Fruit fly (Drosophila melanogaster) whole organism, prepupa: ENCODE data around the gene IntS14.
A peak's percentile ranks its signal among the peaks of the same experiment; 100 is the strongest.

ENCODE experiments used
- Blimp-1 ChIP-seq: fragments of 200-800 bp; sonication (Bioruptor generic); optimal IDR thresholded peaks from 3 replicates; lab custom pipeline; 2017; ENCODE audit warnings: missing biosample characterization, missing genetic modification characterization, mild to moderate bottlenecking, moderate library complexity, missing genetic modification reagents
- CG10631 ChIP-seq: fragments of 200-800 bp; sonication (Bioruptor generic); optimal IDR thresholded peaks from 2 replicates; lab custom pipeline; 2016; ENCODE audit warnings: missing biosample characterization, missing genetic modification characterization
- CG10669 ChIP-seq: fragments of 200-800 bp; sonication (Bioruptor generic); optimal IDR thresholded peaks from 3 replicates; lab custom pipeline; 2018; ENCODE audit warnings: missing biosample characterization, mild to moderate bottlenecking, missing genetic modification characterization, moderate library complexity
- CG11294 ChIP-seq: fragments of 200-800 bp; sonication (Bioruptor generic); IDR thresholded peaks from 2 replicates; pipeline ENCODE4 v1.3.6; 2022; ENCODE audit warnings: missing biosample characterization, missing genetic modification characterization
- CG11902 ChIP-seq: fragments of 200-800 bp; sonication (Bioruptor generic); optimal IDR thresholded peaks from 3 replicates; lab custom pipeline; 2016; ENCODE audit warnings: missing biosample characterization, missing genetic modification characterization
- CG15336 ChIP-seq: fragments of 200-800 bp; sonication (Bioruptor generic); IDR thresholded peaks from 2 replicates; pipeline ENCODE4 v1.3.6; 2022; ENCODE audit warnings: missing biosample characterization, missing genetic modification characterization
- CG1621 ChIP-seq: fragments of 200-800 bp; sonication (Bioruptor generic); optimal IDR thresholded peaks from 3 replicates; lab custom pipeline; 2018; ENCODE audit warnings: missing biosample characterization, mild to moderate bottlenecking, missing genetic modification characterization
- CG31627 ChIP-seq: fragments of 200-800 bp; sonication (Bioruptor generic); optimal IDR thresholded peaks from 3 replicates; lab custom pipeline; 2016; ENCODE audit warnings: missing biosample characterization, missing genetic modification characterization
- CG32006 ChIP-seq: fragments of 200-800 bp; sonication (Bioruptor generic); optimal IDR thresholded peaks from 3 replicates; lab custom pipeline; 2017; ENCODE audit warnings: missing biosample characterization, mild to moderate bottlenecking, missing genetic modification characterization
- CG3919 ChIP-seq: fragments of 200-800 bp; sonication (Bioruptor generic); optimal IDR thresholded peaks from 3 replicates; lab custom pipeline; 2016; ENCODE audit warnings: missing biosample characterization, missing genetic modification characterization
- CG4318 ChIP-seq: fragments of 200-800 bp; sonication (Bioruptor generic); optimal IDR thresholded peaks from 3 replicates; lab custom pipeline; 2017; ENCODE audit warnings: missing biosample characterization, mild to moderate bottlenecking, missing genetic modification characterization
- CG6163 ChIP-seq: fragments of 200-800 bp; sonication (Bioruptor generic); IDR thresholded peaks from 3 replicates; pipeline ENCODE4 v1.3.6; 2022; ENCODE audit warnings: missing biosample characterization, missing genetic modification characterization
- CG6276 ChIP-seq: fragments of 200-800 bp; sonication (Bioruptor generic); optimal IDR thresholded peaks from 2 replicates; lab custom pipeline; 2017; ENCODE audit warnings: missing biosample characterization, mild to moderate bottlenecking, missing genetic modification characterization
- CG6792 ChIP-seq: fragments of 200-800 bp; sonication (Bioruptor generic); optimal IDR thresholded peaks from 3 replicates; lab custom pipeline; 2016; ENCODE audit warnings: missing biosample characterization, missing genetic modification characterization
- CG6808 ChIP-seq: fragments of 200-800 bp; sonication (Bioruptor generic); optimal IDR thresholded peaks from 3 replicates; lab custom pipeline; 2017; ENCODE audit warnings: missing biosample characterization, missing genetic modification characterization, mild to moderate bottlenecking, moderate library complexity, missing genetic modification reagents
- CG6854 ChIP-seq: fragments of 200-800 bp; sonication (Bioruptor generic); optimal IDR thresholded peaks from 2 replicates; lab custom pipeline; 2017; ENCODE audit warnings: missing biosample characterization, mild to moderate bottlenecking, missing genetic modification characterization
- CG7368 ChIP-seq: fragments of 200-800 bp; sonication (Bioruptor generic); optimal IDR thresholded peaks from 3 replicates; lab custom pipeline; 2016; ENCODE audit warnings: missing biosample characterization, missing genetic modification characterization
- Eip75B ChIP-seq: fragments of 200-800 bp; sonication (Bioruptor generic); optimal IDR thresholded peaks from 3 replicates; lab custom pipeline; 2016; ENCODE audit warnings: missing biosample characterization, missing genetic modification characterization
- Eip78C ChIP-seq: fragments of 200-800 bp; sonication (Bioruptor generic); peaks from one replicate; lab custom pipeline; 2016; ENCODE audit warnings: missing biosample characterization, missing genetic modification characterization
- Eip93F ChIP-seq: fragments of 200-800 bp; sonication (Bioruptor generic); optimal IDR thresholded peaks from 2 replicates; lab custom pipeline; 2016; ENCODE audit warnings: missing biosample characterization, mild to moderate bottlenecking, missing genetic modification characterization
- Ets96B ChIP-seq: fragments of 200-800 bp; optimal IDR thresholded peaks from 2 replicates; lab custom pipeline; 2019; ENCODE audit warnings: missing biosample characterization, mild to moderate bottlenecking, missing genetic modification characterization, moderate library complexity
- Hr39 ChIP-seq: fragments of 200-800 bp; sonication (Bioruptor generic); optimal IDR thresholded peaks from 2 replicates; lab custom pipeline; 2016; ENCODE audit warnings: missing biosample characterization, missing genetic modification characterization
- Lpt ChIP-seq: fragments of 200-800 bp; sonication (Bioruptor generic); optimal IDR thresholded peaks from 3 replicates; lab custom pipeline; 2016; ENCODE audit warnings: missing biosample characterization, missing genetic modification characterization
- Met ChIP-seq: fragments of 200-800 bp; sonication (Bioruptor generic); optimal IDR thresholded peaks from 3 replicates; lab custom pipeline; 2016; ENCODE audit warnings: missing biosample characterization, missing genetic modification characterization
- OdsH ChIP-seq: fragments of 200-800 bp; sonication (Bioruptor generic); optimal IDR thresholded peaks from 3 replicates; lab custom pipeline; 2016; ENCODE audit warnings: missing biosample characterization, missing genetic modification characterization
- Smox ChIP-seq: fragments of 200-800 bp; sonication (Bioruptor generic); optimal IDR thresholded peaks from 3 replicates; lab custom pipeline; 2016; ENCODE audit warnings: missing biosample characterization, missing genetic modification characterization
- Sox102F ChIP-seq: fragments of 200-800 bp; sonication (Bioruptor generic); optimal IDR thresholded peaks from 2 replicates; lab custom pipeline; 2016; ENCODE audit warnings: missing biosample characterization, mild to moderate bottlenecking, missing genetic modification characterization
- Sox14 ChIP-seq: fragments of 200-800 bp; sonication (Bioruptor generic); optimal IDR thresholded peaks from 3 replicates; lab custom pipeline; 2016; ENCODE audit warnings: missing biosample characterization, missing genetic modification characterization
- acj6 ChIP-seq: fragments of 200-800 bp; sonication (Bioruptor generic); optimal IDR thresholded peaks from 3 replicates; lab custom pipeline; 2016; ENCODE audit warnings: missing biosample characterization, missing genetic modification characterization
- dsx ChIP-seq: fragments of 200-800 bp; optimal IDR thresholded peaks from 3 replicates; lab custom pipeline; 2019; ENCODE audit warnings: missing biosample characterization, mild to moderate bottlenecking, missing genetic modification characterization, moderate library complexity; ENCODE audit not compliant: poor library complexity, severe bottlenecking
- eg ChIP-seq: fragments of 200-800 bp; sonication (Bioruptor generic); IDR thresholded peaks from 3 replicates; pipeline ENCODE4 v1.3.6; 2022; ENCODE audit warnings: missing biosample characterization, missing genetic modification characterization
- esn ChIP-seq: fragments of 200-800 bp; sonication (Bioruptor generic); optimal IDR thresholded peaks from 2 replicates; lab custom pipeline; 2016; ENCODE audit warnings: missing biosample characterization, mild to moderate bottlenecking, missing genetic modification characterization, moderate library complexity
- fd59A ChIP-seq: fragments of 200-800 bp; sonication (Bioruptor generic); optimal IDR thresholded peaks from 2 replicates; lab custom pipeline; 2017; ENCODE audit warnings: missing biosample characterization, mild to moderate bottlenecking, missing genetic modification characterization, missing genetic modification reagents
- fd85E ChIP-seq: fragments of 200-800 bp; sonication (Bioruptor generic); optimal IDR thresholded peaks from 3 replicates; lab custom pipeline; 2016; ENCODE audit warnings: missing biosample characterization, missing genetic modification characterization
- fkh ChIP-seq: fragments of 200-800 bp; sonication (Bioruptor generic); optimal IDR thresholded peaks from 3 replicates; lab custom pipeline; 2017; ENCODE audit warnings: missing biosample characterization, mild to moderate bottlenecking, missing genetic modification characterization, moderate library complexity
- lz ChIP-seq: fragments of 200-800 bp; sonication (Bioruptor generic); optimal IDR thresholded peaks from 3 replicates; lab custom pipeline; 2016; ENCODE audit warnings: missing biosample characterization, missing genetic modification characterization
- net ChIP-seq: fragments of 200-800 bp; sonication (Bioruptor generic); optimal IDR thresholded peaks from 3 replicates; lab custom pipeline; 2016; ENCODE audit warnings: missing biosample characterization, missing genetic modification characterization
- pdm3 ChIP-seq: fragments of 200-800 bp; sonication (Bioruptor generic); optimal IDR thresholded peaks from 3 replicates; lab custom pipeline; 2016; ENCODE audit warnings: missing biosample characterization, missing genetic modification characterization
- salr ChIP-seq, 2 experiments: fragments of 200-800 bp; sonication (Bioruptor generic); optimal IDR thresholded peaks; 3 replicates each; lab custom pipeline; 2016 to 2018; ENCODE audit warnings: missing biosample characterization in 2 of 2, missing genetic modification characterization in 2 of 2, mild to moderate bottlenecking in 1 of 2
- spab ChIP-seq: fragments of 200-800 bp; sonication (Bioruptor generic); optimal IDR thresholded peaks from 2 replicates; lab custom pipeline; 2017; ENCODE audit warnings: missing biosample characterization, mild to moderate bottlenecking, missing genetic modification characterization, missing genetic modification reagents
- svp ChIP-seq: fragments of 200-800 bp; sonication (Bioruptor generic); peaks from one replicate; lab custom pipeline; 2016; ENCODE audit warnings: missing biosample characterization, missing genetic modification characterization
- vri ChIP-seq: fragments of 200-800 bp; sonication (Bioruptor generic); optimal IDR thresholded peaks from 3 replicates; lab custom pipeline; 2016; ENCODE audit warnings: missing biosample characterization, mild to moderate bottlenecking, missing genetic modification characterization

Gene IntS14

DNA sequence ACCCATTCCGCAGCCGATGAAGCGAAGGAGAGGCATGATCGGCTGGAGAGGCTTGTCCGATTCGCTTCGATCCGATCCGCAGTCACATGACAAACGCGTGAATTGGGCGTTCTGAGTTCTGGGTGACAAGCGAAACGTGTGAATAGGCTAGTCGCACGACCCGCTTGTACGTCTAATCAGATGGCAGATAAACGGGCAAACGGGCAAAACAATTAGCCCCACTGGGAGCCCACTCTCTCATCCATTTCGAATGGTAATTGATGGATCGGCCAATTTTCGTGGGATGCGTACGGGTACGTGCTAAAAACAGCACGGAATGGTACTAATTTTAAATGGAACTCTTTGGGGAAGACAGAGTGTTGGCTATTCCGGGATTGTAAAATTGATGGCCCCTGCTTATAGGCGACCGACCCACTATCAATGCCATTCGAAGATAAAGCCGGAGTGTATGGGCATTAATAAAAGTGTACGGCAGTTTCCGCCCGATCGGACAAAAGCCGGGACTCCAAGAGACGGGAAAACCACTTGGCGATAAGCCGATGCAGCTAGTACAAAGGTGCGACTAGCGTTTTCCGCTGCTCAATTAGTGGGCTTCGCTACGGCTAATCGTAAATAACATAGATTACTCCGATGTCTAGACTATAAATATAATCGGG, 36.7 kb upstream of the IntS14 start:
- no peak for TF ChIP-seq Hr39
- no peak for TF ChIP-seq Blimp-1 (GFP tag; lab: Kevin White, UChicago)
- no peak for TF ChIP-seq CG15336 (GFP tag; lab: Robert Waterston, UW)
- no peak for TF ChIP-seq Lpt (GFP tag; lab: Kevin White, UChicago)
- no peak for TF ChIP-seq esn (GFP tag; lab: Kevin White, UChicago)
- no peak for TF ChIP-seq vri (GFP tag; lab: Kevin White, UChicago)
- TF ChIP-seq CG32006 (GFP tag; lab: Kevin White, UChicago), result no peak
- no peak for TF ChIP-seq dsx (GFP tag; lab: Kevin White, UChicago)
- TF ChIP-seq Met (GFP tag; lab: Kevin White, UChicago), result no peak
- TF ChIP-seq Smox (GFP tag; lab: Kevin White, UChicago), result no peak

DNA sequence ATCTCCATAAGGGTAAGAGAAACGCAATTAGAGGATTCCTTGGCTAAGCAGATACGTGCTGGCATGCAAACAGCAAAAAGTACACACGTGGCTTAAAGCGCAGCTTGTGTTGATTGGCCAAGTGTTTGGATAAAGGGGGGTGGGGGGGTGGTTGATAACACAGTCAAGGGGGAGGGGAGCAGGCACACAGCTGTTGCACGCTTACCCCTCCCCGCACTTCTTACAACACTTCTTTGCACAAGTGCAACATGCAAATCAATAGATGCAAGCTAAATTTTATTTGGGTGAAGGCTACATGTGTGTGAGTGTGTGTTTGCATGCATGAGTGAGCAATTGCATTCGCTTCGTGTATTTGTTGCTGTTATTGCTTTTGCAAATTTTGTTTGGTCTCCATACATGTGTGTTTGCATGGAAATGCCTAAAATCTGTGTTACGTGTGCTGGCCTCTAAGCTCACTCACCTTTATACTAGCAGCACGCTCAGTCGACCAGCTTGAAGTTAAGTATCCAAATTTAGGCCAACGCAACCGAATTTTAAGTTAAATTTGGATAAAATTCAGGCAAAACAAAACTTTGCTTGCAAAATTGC, 35.8 kb upstream of the IntS14 start:
- no peak for TF ChIP-seq CG7368 (GFP tag; lab: Kevin White, UChicago)
- no peak for TF ChIP-seq CG10669
- peak; percentile 29 for TF ChIP-seq fkh (GFP tag; lab: Kevin White, UChicago)
- peak; percentile 46; the same call in 1 of the 3 replicates for TF ChIP-seq eg (GFP tag; lab: Robert Waterston, UW)
- TF ChIP-seq, all 60 proteins: peak for 2

DNA sequence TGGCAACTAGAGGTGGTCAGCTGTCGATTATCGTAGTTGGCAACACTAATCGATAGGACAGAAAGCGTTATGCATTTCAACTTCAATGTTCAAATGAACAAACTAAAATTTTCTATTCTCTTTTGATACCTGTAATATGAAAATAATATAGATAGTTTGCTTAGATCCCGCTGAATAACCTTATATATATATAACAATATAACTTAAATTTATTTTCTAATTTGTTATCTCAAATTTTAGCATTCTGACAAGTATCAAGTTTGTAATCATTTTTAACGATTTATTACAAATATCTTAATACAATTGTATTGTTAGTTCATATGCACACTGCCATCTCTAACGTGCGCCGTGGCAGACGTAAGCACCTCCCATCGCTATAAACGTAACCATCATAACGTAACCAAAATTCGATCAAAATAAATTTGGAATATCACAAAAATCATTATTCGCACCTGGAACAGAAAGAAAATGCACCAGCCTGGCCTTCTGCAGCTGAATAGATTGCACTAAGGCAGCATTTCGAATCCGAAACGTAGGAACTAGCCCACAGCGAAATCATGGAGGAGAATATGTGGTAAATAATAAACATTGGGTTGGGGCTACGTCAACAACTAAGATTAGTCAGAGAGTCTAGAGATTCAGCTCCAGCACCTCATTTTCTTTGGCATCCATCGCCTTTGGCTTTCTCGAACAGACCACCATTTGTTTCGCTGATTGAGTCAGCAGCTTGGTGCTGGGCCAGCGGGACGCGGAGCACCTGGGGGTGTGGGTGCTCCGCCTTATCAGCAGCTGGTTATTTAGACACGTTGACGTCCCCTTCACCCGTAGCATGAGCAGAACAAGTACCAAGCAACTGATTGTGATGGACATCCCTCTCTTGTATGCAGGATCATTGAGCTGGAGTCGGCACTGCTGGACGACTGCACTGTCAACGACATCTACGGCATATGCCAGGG, 35.0 kb upstream of the IntS14 start, which contains the start of the genes Pino and TBC1D23:
Pino (minus strand) TSS at position 22 of the 956 bp plus-strand sequence.
TBC1D23 (plus strand) TSS at position 385 of the 956 bp plus-strand sequence.
- TF ChIP-seq Sox14, result peak; percentile 55
- peak; percentile 69 for TF ChIP-seq acj6 (GFP tag; lab: Kevin White, UChicago)
- TF ChIP-seq Met (GFP tag; lab: Kevin White, UChicago), result no peak
- TF ChIP-seq CG15336 (GFP tag; lab: Robert Waterston, UW), result peak; percentile 62; the same call in 1 of the 2 replicates
- TF ChIP-seq fd85E (GFP tag; lab: Kevin White, UChicago), result no peak
- peak; percentile 1 for TF ChIP-seq Blimp-1 (GFP tag; lab: Kevin White, UChicago)
- peak; percentile 68 for TF ChIP-seq pdm3 (GFP tag; lab: Kevin White, UChicago)
- TF ChIP-seq Eip78C (GFP tag; lab: Kevin White, UChicago), result peak; percentile 78
- peak; percentile 45 for TF ChIP-seq Sox102F (GFP tag; lab: Kevin White, UChicago)
- peak; percentile 65 for TF ChIP-seq Ets96B (tag; lab: Kevin White, UChicago)
- peak; percentile 30 for TF ChIP-seq spab (GFP tag; lab: Kevin White, UChicago)
- TF ChIP-seq eg (GFP tag; lab: Robert Waterston, UW), result peak; percentile 77
- TF ChIP-seq net (GFP tag; lab: Kevin White, UChicago), result peak; percentile 14
- TF ChIP-seq CG6792, result peak; percentile 61
- peak; percentile 22 for TF ChIP-seq CG1621 (tag; lab: Kevin White, UChicago)
- TF ChIP-seq CG4318 (GFP tag; lab: Kevin White, UChicago), result no peak
- TF ChIP-seq fkh (GFP tag; lab: Kevin White, UChicago), result peak; percentile 8
- peak; percentile 0 for TF ChIP-seq CG6276
- peak; percentile 43 for TF ChIP-seq CG11902
- peak; percentile 28 for TF ChIP-seq CG6808 (GFP tag; lab: Kevin White, UChicago)
- no peak for TF ChIP-seq CG6854 (GFP tag; lab: Kevin White, UChicago)
- TF ChIP-seq CG10669, result peak; percentile 46
- peak; percentile 27 for TF ChIP-seq Eip75B
- TF ChIP-seq CG10631, result peak; percentile 76
- peak; percentile 71 for TF ChIP-seq CG6163
- peak; percentile 69 for TF ChIP-seq CG32006 (GFP tag; lab: Kevin White, UChicago)
- peak; percentile 72 for TF ChIP-seq lz (GFP tag; lab: Kevin White, UChicago)
- peak; percentile 74 for TF ChIP-seq svp (GFP tag; lab: Kevin White, UChicago)
- TF ChIP-seq salr (GFP tag; optimal IDR thresholded peaks at IDR 0.05; lab: Kevin White, UChicago), result peak; percentile 40 to 53
- peak; percentile 70 for TF ChIP-seq CG31627 (GFP tag; lab: Kevin White, UChicago)
- peak; percentile 22; the same call in 1 of the 2 replicates for TF ChIP-seq CG11294 (GFP tag; lab: Robert Waterston, UW)
- TF ChIP-seq CG3919 (GFP tag; lab: Kevin White, UChicago), result peak; percentile 56
- peak; percentile 38 for TF ChIP-seq Eip93F (GFP tag; lab: Kevin White, UChicago)
- peak; percentile 78 for TF ChIP-seq OdsH (GFP tag; lab: Kevin White, UChicago)
- peak; percentile 20 for TF ChIP-seq fd59A (GFP tag; lab: Kevin White, UChicago)
- peak; percentile 22 for TF ChIP-seq Lpt (GFP tag; lab: Kevin White, UChicago)
- peak; percentile 38 for TF ChIP-seq CG7368 (GFP tag; lab: Kevin White, UChicago)
